Worm (Caenorhabditis elegans): ENCODE data around the gene oac-24.

oac-24 gene

ce11 chrV:4731154-4731961 is 20.8 kb downstream of the oac-24 start, which contains the start of gene F39G3.3:
Gene F39G3.3, plus strand, starts transcription at chrV:4731911.
- TF ChIP-seq unc-86 (tag; optimal IDR thresholded peaks at IDR 0.05) = peak; percentile 93
- peak; percentile 58 for TF ChIP-seq ceh-18 (tag; optimal IDR thresholded peaks at IDR 0.05)
- peak; percentile 88 for TF ChIP-seq ceh-19 (GFP tag; optimal IDR thresholded peaks at IDR 0.05)
- TF ChIP-seq rnt-1 (tag; optimal IDR thresholded peaks at IDR 0.05) = peak; percentile 82
- peak; percentile 70 for TF ChIP-seq hlh-13 (GFP tag; optimal IDR thresholded peaks at IDR 0.05)
- TF ChIP-seq elt-2 (tag; optimal IDR thresholded peaks at IDR 0.05) = peak; percentile 95
- peak; percentile 86 for TF ChIP-seq gmeb-2 (tag; optimal IDR thresholded peaks at IDR 0.05)
- no peak for TF ChIP-seq nhr-11 (tag; optimal IDR thresholded peaks at IDR 0.05)
- peak; percentile 68 for TF ChIP-seq C08G9.2 (tag; optimal IDR thresholded peaks at IDR 0.05)
- TF ChIP-seq fax-1 (tag; optimal IDR thresholded peaks at IDR 0.05) = peak; percentile 92
- peak; percentile 65 for TF ChIP-seq ceh-24 (tag; optimal IDR thresholded peaks at IDR 0.05)
- peak; percentile 66 for TF ChIP-seq ets-4 (tag; optimal IDR thresholded peaks at IDR 0.05)
- TF ChIP-seq F13H6.1 (tag; optimal IDR thresholded peaks at IDR 0.05) = peak; percentile 74
- no peak for TF ChIP-seq dve-1 (tag; optimal IDR thresholded peaks at IDR 0.05)
- no peak for TF ChIP-seq ama-1 (optimal IDR thresholded peaks at IDR 0.05)
- peak; percentile 92 for TF ChIP-seq unc-42 (tag; optimal IDR thresholded peaks at IDR 0.05)
- TF ChIP-seq npax-4 (tag; optimal IDR thresholded peaks at IDR 0.05) = peak; percentile 80
- peak; percentile 89 for TF ChIP-seq nfya-1 (tag; optimal IDR thresholded peaks at IDR 0.05)
- peak; percentile 78 for TF ChIP-seq ahr-1 (tag; optimal IDR thresholded peaks at IDR 0.05)
- TF ChIP-seq pqm-1 (tag; optimal IDR thresholded peaks at IDR 0.05) = no peak
- TF ChIP-seq ceh-45 (GFP tag; IDR thresholded peaks at IDR 0.05) = peak; percentile 68
- peak; percentile 83 for TF ChIP-seq C38D4.7 (GFP tag; optimal IDR thresholded peaks at IDR 0.05)
- peak; percentile 79 for TF ChIP-seq hlh-15 (tag; optimal IDR thresholded peaks at IDR 0.05)
- TF ChIP-seq hlh-8 (tag; optimal IDR thresholded peaks at IDR 0.05) = peak; percentile 89
- TF ChIP-seq nhr-232 (tag; optimal IDR thresholded peaks at IDR 0.05) = peak; percentile 69
- TF ChIP-seq ceh-48 (tag; optimal IDR thresholded peaks at IDR 0.05) = peak; percentile 88
- TF ChIP-seq pag-3 (tag; optimal IDR thresholded peaks at IDR 0.05; ENCODE audit: borderline replicate concordance) = peak; percentile 2
- TF ChIP-seq syd-9 (tag; optimal IDR thresholded peaks at IDR 0.05) = peak; percentile 77
- TF ChIP-seq sdc-2 (tag; optimal IDR thresholded peaks at IDR 0.05) = peak; percentile 67
- TF ChIP-seq ceh-34 (tag; optimal IDR thresholded peaks at IDR 0.05) = peak; percentile 86
- no peak for TF ChIP-seq elt-4 (tag; optimal IDR thresholded peaks at IDR 0.05)
- TF ChIP-seq ttx-3 (tag; optimal IDR thresholded peaks at IDR 0.05) = peak; percentile 91
- no peak for TF ChIP-seq mec-3 (tag; optimal IDR thresholded peaks at IDR 0.05; ENCODE audit: borderline replicate concordance)
- no peak for TF ChIP-seq unc-55 (GFP tag; optimal IDR thresholded peaks at IDR 0.05)
- TF ChIP-seq ceh-22 (tag; optimal IDR thresholded peaks at IDR 0.05) = no peak
- TF ChIP-seq sox-2 (GFP tag; IDR thresholded peaks at IDR 0.05) = peak; percentile 82
- peak; percentile 97 for TF ChIP-seq ceh-14 (tag; optimal IDR thresholded peaks at IDR 0.05)
- TF ChIP-seq fkh-10 (GFP tag; optimal IDR thresholded peaks at IDR 0.05) = peak; percentile 66
- TF ChIP-seq madf-2 (tag; optimal IDR thresholded peaks at IDR 0.05) = peak; percentile 86
- TF ChIP-seq ceh-31 (tag; optimal IDR thresholded peaks at IDR 0.05) = peak; percentile 89
- TF ChIP-seq pha-4 (tag; optimal IDR thresholded peaks at IDR 0.05) = no peak
- peak; percentile 75 for TF ChIP-seq eyg-1 (tag; optimal IDR thresholded peaks at IDR 0.05)
- peak; percentile 70 for TF ChIP-seq dmd-4 (tag; optimal IDR thresholded peaks at IDR 0.05; ENCODE audit: borderline replicate concordance)
- no peak; the same call in 1 of the 2 replicates for TF ChIP-seq unc-3 (GFP tag; conservative IDR thresholded peaks at IDR 0.05)
- TF ChIP-seq unc-3 (tag; optimal IDR thresholded peaks at IDR 0.05) = peak; percentile 87
- peak; percentile 88 for TF ChIP-seq sox-4 (tag; optimal IDR thresholded peaks at IDR 0.05)
- TF ChIP-seq ceh-30 (tag; optimal IDR thresholded peaks at IDR 0.05) = peak; percentile 26
- TF ChIP-seq Y22D7AL.16 (tag; optimal IDR thresholded peaks at IDR 0.05) = peak; percentile 54
- peak; percentile 71 for TF ChIP-seq ref-2 (tag; optimal IDR thresholded peaks at IDR 0.05)
- TF ChIP-seq ztf-16 (tag; optimal IDR thresholded peaks at IDR 0.05) = peak; percentile 74
- TF ChIP-seq pha-2 (tag; optimal IDR thresholded peaks at IDR 0.05) = peak; percentile 88
- no peak for TF ChIP-seq pros-1 (tag; optimal IDR thresholded peaks at IDR 0.05)

Measured in whole organism, late embryonic.